Worm (Caenorhabditis elegans) whole organism, young adult: ENCODE measurements around the gene tin-9.1.

Experiments
- B0261.1 ChIP-seq: sonication (generic microtip); optimal IDR thresholded peaks from 2 replicates; lab custom pipeline; 2016; ENCODE audit warnings: mild to moderate bottlenecking, missing genetic modification characterization, moderate library complexity, missing compliant biosample characterization
- C06A6.2 ChIP-seq: fragments of 200-800 bp; sonication (Bioruptor generic); conservative IDR thresholded peaks from 2 replicates; pipeline ENCODE4 v1.3.6; 2022; ENCODE audit warnings: missing genetic modification characterization, missing compliant biosample characterization
- C17E4.6 ChIP-seq: fragments of 200-800 bp; sonication (Bioruptor generic); IDR thresholded peaks from 2 replicates; pipeline ENCODE4 v1.3.6; 2022; ENCODE audit warnings: missing genetic modification reagents, missing genetic modification characterization, missing compliant biosample characterization
- D2030.7 ChIP-seq: fragments of 200-800 bp; sonication (Bioruptor generic); IDR thresholded peaks from 2 replicates; pipeline ENCODE4 v1.3.6; 2022; ENCODE audit warnings: missing genetic modification reagents, missing genetic modification characterization, missing compliant biosample characterization
- F49E8.2 ChIP-seq: sonication (generic microtip); optimal IDR thresholded peaks from 3 replicates; lab custom pipeline; 2017; ENCODE audit warnings: missing genetic modification characterization, mild to moderate bottlenecking, missing compliant biosample characterization, antibody characterized with exemption, moderate library complexity; ENCODE audit not compliant: insufficient read depth
- Y67H2A.10 ChIP-seq: fragments of 200-800 bp; sonication (Bioruptor generic); conservative IDR thresholded peaks from 2 replicates; pipeline ENCODE4 v1.3.6; 2022; ENCODE audit warnings: missing genetic modification reagents, missing genetic modification characterization, missing compliant biosample characterization
- Y79H2A.3 ChIP-seq: fragments of 200-800 bp; sonication (Bioruptor generic); conservative IDR thresholded peaks from 2 replicates; pipeline ENCODE4 v1.3.6; 2022; ENCODE audit warnings: missing genetic modification reagents, missing genetic modification characterization, missing compliant biosample characterization
- Y95B8A.8 ChIP-seq: fragments of 200-800 bp; sonication (Bioruptor generic); IDR thresholded peaks from 2 replicates; pipeline ENCODE4 v1.3.6; 2022; ENCODE audit warnings: missing genetic modification reagents, missing genetic modification characterization, missing compliant biosample characterization
- akir-1 ChIP-seq: fragments of 200-800 bp; sonication (Bioruptor generic); optimal IDR thresholded peaks from 2 replicates; lab custom pipeline; 2018; ENCODE audit warnings: mild to moderate bottlenecking, missing genetic modification characterization, moderate library complexity, missing compliant biosample characterization
- atf-7 ChIP-seq: sonication (generic microtip); optimal IDR thresholded peaks from 2 replicates; lab custom pipeline; 2017; ENCODE audit warnings: mild to moderate bottlenecking, missing genetic modification characterization, missing compliant biosample characterization
- athp-1 ChIP-seq: sonication (generic microtip); optimal IDR thresholded peaks from 2 replicates; lab custom pipeline; 2017; ENCODE audit warnings: mild to moderate bottlenecking, missing genetic modification characterization, missing compliant biosample characterization
- attf-3 ChIP-seq: fragments of 200-800 bp; sonication (Bioruptor generic); conservative IDR thresholded peaks from 2 replicates; pipeline ENCODE4 v1.3.6; 2022; ENCODE audit warnings: missing genetic modification reagents, missing genetic modification characterization, missing compliant biosample characterization
- ceh-27 ChIP-seq: fragments of 200-800 bp; sonication (Bioruptor generic); optimal IDR thresholded peaks from 2 replicates; lab custom pipeline; 2018; ENCODE audit warnings: mild to moderate bottlenecking, missing genetic modification characterization, moderate library complexity, missing compliant biosample characterization
- ceh-91 ChIP-seq: fragments of 200-800 bp; sonication (Bioruptor generic); IDR thresholded peaks from 2 replicates; pipeline ENCODE4 v1.3.6; 2022; ENCODE audit warnings: missing genetic modification reagents, missing genetic modification characterization, missing compliant biosample characterization
- die-1 ChIP-seq: sonication (generic microtip); optimal IDR thresholded peaks from 2 replicates; lab custom pipeline; 2016; ENCODE audit warnings: missing genotype, mild to moderate bottlenecking, missing genetic modification characterization, missing compliant biosample characterization
- efl-1 ChIP-seq: fragments of 150-350 bp; optimal IDR thresholded peaks from 2 replicates; lab custom pipeline; 2014; ENCODE audit warnings: missing biosample characterization, missing genetic modification reagents, missing genetic modification characterization
- egl-18 ChIP-seq: fragments of 200-800 bp; sonication (Bioruptor generic); IDR thresholded peaks from 2 replicates; pipeline ENCODE4 v1.3.6; 2022; ENCODE audit warnings: missing genetic modification reagents, missing genetic modification characterization, missing compliant biosample characterization
- ets-4 ChIP-seq: fragments of 200-800 bp; sonication (Bioruptor generic); optimal IDR thresholded peaks from 2 replicates; lab custom pipeline; 2018; ENCODE audit warnings: mild to moderate bottlenecking, missing genetic modification characterization, missing compliant biosample characterization
- fkh-3 ChIP-seq: sonication (generic microtip); optimal IDR thresholded peaks from 2 replicates; lab custom pipeline; 2016; ENCODE audit warnings: mild to moderate bottlenecking, missing genetic modification characterization, missing compliant biosample characterization
- hlh-12 ChIP-seq: sonication (generic microtip); optimal IDR thresholded peaks from 2 replicates; lab custom pipeline; 2016; ENCODE audit warnings: missing genetic modification characterization, missing compliant biosample characterization
- hmg-1.2 ChIP-seq: fragments of 200-800 bp; sonication (Bioruptor generic); IDR thresholded peaks from 2 replicates; pipeline ENCODE4 v1.3.6; 2022; ENCODE audit warnings: missing genetic modification reagents, missing genetic modification characterization, missing compliant biosample characterization
- hmg-20 ChIP-seq: fragments of 200-800 bp; sonication (Bioruptor generic); IDR thresholded peaks from 2 replicates; pipeline ENCODE4 v1.3.6; 2022; ENCODE audit warnings: missing genetic modification reagents, missing genetic modification characterization, missing compliant biosample characterization
- lag-1 ChIP-seq: fragments of 200-800 bp; sonication (Bioruptor generic); IDR thresholded peaks from 2 replicates; pipeline ENCODE4 v1.3.6; 2022; ENCODE audit warnings: missing genetic modification reagents, missing genetic modification characterization, missing compliant biosample characterization
- let-607 ChIP-seq, 2 experiments: fragments of 200-800 bp in 1 of 2; sonication (Bioruptor generic) in 1 of 2; sonication (generic microtip) in 1 of 2; optimal IDR thresholded peaks; 2 replicates each; lab custom pipeline; 2016 to 2018; ENCODE audit warnings: mild to moderate bottlenecking in 2 of 2, missing compliant biosample characterization in 2 of 2, missing genetic modification characterization in 2 of 2, moderate library complexity in 2 of 2, missing genotype in 1 of 2
- lin-54 ChIP-seq: fragments of 200-800 bp; sonication (Bioruptor generic); optimal IDR thresholded peaks from 2 replicates; lab custom pipeline; 2018; ENCODE audit warnings: mild to moderate bottlenecking, missing genetic modification characterization, missing compliant biosample characterization
- lir-1 ChIP-seq: fragments of 200-800 bp; sonication (Bioruptor generic); conservative IDR thresholded peaks from 2 replicates; pipeline ENCODE4 v1.3.6; 2022; ENCODE audit warnings: missing genetic modification reagents, missing genetic modification characterization, missing compliant biosample characterization
- lsy-27 ChIP-seq: sonication (generic microtip); optimal IDR thresholded peaks from 2 replicates; lab custom pipeline; 2017; ENCODE audit warnings: missing genetic modification characterization, mild to moderate bottlenecking, missing compliant biosample characterization, antibody characterized with exemption, missing genotype, borderline replicate concordance; ENCODE audit not compliant: insufficient read depth
- madf-3 ChIP-seq: fragments of 200-800 bp; sonication (Bioruptor generic); IDR thresholded peaks from 2 replicates; pipeline ENCODE4 v1.3.6; 2022; ENCODE audit warnings: missing genetic modification reagents, missing genetic modification characterization, missing compliant biosample characterization
- madf-6 ChIP-seq: fragments of 200-800 bp; sonication (Bioruptor generic); IDR thresholded peaks from 2 replicates; pipeline ENCODE4 v1.3.6; 2022; ENCODE audit warnings: missing genetic modification reagents, missing genetic modification characterization, missing compliant biosample characterization
- nfya-2 ChIP-seq: fragments of 200-800 bp; sonication (Bioruptor generic); IDR thresholded peaks from 2 replicates; pipeline ENCODE4 v1.3.6; 2022; ENCODE audit warnings: missing genetic modification reagents, missing genetic modification characterization, missing compliant biosample characterization
- nfyb-1 ChIP-seq: fragments of 200-800 bp; sonication (Bioruptor generic); IDR thresholded peaks from 2 replicates; pipeline ENCODE4 v1.3.6; 2022; ENCODE audit warnings: missing genetic modification reagents, missing genetic modification characterization, missing compliant biosample characterization
- nhr-27 ChIP-seq: fragments of 200-800 bp; sonication (Bioruptor generic); optimal IDR thresholded peaks from 2 replicates; lab custom pipeline; 2018; ENCODE audit warnings: mild to moderate bottlenecking, missing genetic modification characterization, moderate library complexity, missing compliant biosample characterization
- nhr-80 ChIP-seq: sonication (generic microtip); optimal IDR thresholded peaks from 2 replicates; lab custom pipeline; 2016; ENCODE audit warnings: missing genetic modification characterization, missing compliant biosample characterization
- rcor-1 ChIP-seq: fragments of 200-800 bp; sonication (Bioruptor generic); IDR thresholded peaks from 2 replicates; pipeline ENCODE4 v1.3.6; 2022; ENCODE audit warnings: missing genetic modification reagents, missing genetic modification characterization, missing compliant biosample characterization
- rec-8 ChIP-seq, 2 experiments: sonication (generic microtip); optimal IDR thresholded peaks; 2 replicates each; lab custom pipeline; 2016; ENCODE audit warnings: mild to moderate bottlenecking in 2 of 2, missing genetic modification characterization in 2 of 2, missing genetic modification reagents in 2 of 2, missing genotype in 2 of 2, missing biosample characterization in 1 of 2, missing compliant biosample characterization in 1 of 2, moderate library complexity in 1 of 2
- repo-1 ChIP-seq: sonication (generic microtip); optimal IDR thresholded peaks from 2 replicates; lab custom pipeline; 2017; ENCODE audit warnings: mild to moderate bottlenecking, missing genetic modification characterization, missing compliant biosample characterization
- rpc-1 ChIP-seq, 2 experiments: fragments of 150-350 bp in 1 of 2; sonication (generic microtip) in 1 of 2; optimal IDR thresholded peaks; 2 replicates each; lab custom pipeline; 2014 to 2018; ENCODE audit warnings: missing biosample characterization in 1 of 2, missing genetic modification characterization in 1 of 2, missing genetic modification reagents in 1 of 2, missing genotype in 1 of 2
- sdz-38 ChIP-seq: sonication (generic microtip); optimal IDR thresholded peaks from 2 replicates; lab custom pipeline; 2016; ENCODE audit warnings: missing genotype, missing genetic modification characterization, missing compliant biosample characterization
- tbp1 ChIP-seq: fragments of 200-800 bp; sonication (Bioruptor generic); optimal IDR thresholded peaks from 2 replicates; lab custom pipeline; 2018; ENCODE audit warnings: mild to moderate bottlenecking, missing genetic modification characterization, missing compliant biosample characterization
- tbx-9 ChIP-seq: sonication (generic microtip); optimal IDR thresholded peaks from 2 replicates; lab custom pipeline; 2016; ENCODE audit warnings: borderline replicate concordance, missing genetic modification characterization, inconsistent platforms, missing compliant biosample characterization
- tlf-1 ChIP-seq: fragments of 200-800 bp; sonication (Bioruptor generic); optimal IDR thresholded peaks from 2 replicates; lab custom pipeline; 2018; ENCODE audit warnings: mild to moderate bottlenecking, missing genetic modification characterization, missing compliant biosample characterization
- zim-3 ChIP-seq: sonication (generic microtip); optimal IDR thresholded peaks from 2 replicates; lab custom pipeline; 2017; ENCODE audit warnings: mild to moderate bottlenecking, missing genetic modification characterization, moderate library complexity, missing compliant biosample characterization
- ztf-18 ChIP-seq: sonication (generic microtip); optimal IDR thresholded peaks from 2 replicates; lab custom pipeline; 2016; ENCODE audit warnings: missing genotype, mild to moderate bottlenecking, missing genetic modification characterization, missing compliant biosample characterization
- ztf-25 ChIP-seq: fragments of 200-800 bp; sonication (Bioruptor generic); IDR thresholded peaks from 2 replicates; pipeline ENCODE4 v1.3.6; 2022; ENCODE audit warnings: missing genetic modification reagents, missing genetic modification characterization, missing compliant biosample characterization
- ztf-26 ChIP-seq: sonication (generic microtip); optimal IDR thresholded peaks from 2 replicates; lab custom pipeline; 2017; ENCODE audit warnings: missing genetic modification characterization, missing compliant biosample characterization

The tin-9.1 gene

ce11 chrIV:7043430-7043829, 972 bp downstream of the tin-9.1 start (continued):
- TF ChIP-seq rec-8 (tag; optimal IDR thresholded peaks at IDR 0.05; lab: Kevin White, UChicago) (peak; percentile 30 to 60), ceh-27 (GFP tag; lab: Kevin White, UChicago) (no peak), lir-1 (no peak), fkh-3 (tag; lab: Kevin White, UChicago) (peak; percentile 20), lin-54 (GFP tag; lab: Kevin White, UChicago) (peak; percentile 74), atf-7 (tag; lab: Kevin White, UChicago) (peak; percentile 39), madf-6 (peak; percentile 90), hmg-1.2 (peak; percentile 39; the same call in 1 of the 2 replicates), Y67H2A.10 (GFP tag; lab: Robert Waterston, UW) (no peak), lag-1 (no peak), efl-1 (GFP tag; lab: Kevin White, UChicago) (peak; percentile 34), Y95B8A.8 (peak; percentile 84), nhr-27 (tag; lab: Kevin White, UChicago) (no peak), Y79H2A.3 (GFP tag; lab: Robert Waterston, UW) (peak; percentile 58; the same call in 1 of the 2 replicates), ztf-18 (tag; lab: Kevin White, UChicago) (peak; percentile 56), nhr-80 (tag; lab: Kevin White, UChicago) (no peak), ztf-25 (GFP tag; lab: Robert Waterston, UW) (0 out of 2 replicates have a peak, but pooled peaks have one; percentile 28)

- no peak for TF ChIP-seq egl-18 (GFP tag; lab: Robert Waterston, UW)
- no peak for TF ChIP-seq ets-4 (GFP tag; lab: Kevin White, UChicago)
- TF ChIP-seq rpc-1 (optimal IDR thresholded peaks at IDR 0.05; lab: Kevin White, UChicago) = peak; percentile 35
- TF ChIP-seq rpc-1 (tag; optimal IDR thresholded peaks at IDR 0.05; lab: Kevin White, UChicago) = no peak
- TF ChIP-seq D2030.7 (GFP tag; lab: Robert Waterston, UW) = peak; percentile 98
- no peak for TF ChIP-seq tbx-9 (tag; lab: Kevin White, UChicago)
- no peak for TF ChIP-seq akir-1 (GFP tag; lab: Kevin White, UChicago)
- TF ChIP-seq athp-1 (tag; lab: Kevin White, UChicago) = peak; percentile 78
- TF ChIP-seq rcor-1 (GFP tag; lab: Robert Waterston, UW) = peak; percentile 73; the same call in 1 of the 2 replicates
- TF ChIP-seq hmg-1.2 = peak; percentile 52
- TF ChIP-seq nfyb-1 = peak; percentile 57; the same call in 1 of the 2 replicates
- TF ChIP-seq hmg-20 (GFP tag; lab: Robert Waterston, UW) = peak; percentile 26; the same call in 1 of the 2 replicates
- no peak for TF ChIP-seq sdz-38 (tag; lab: Kevin White, UChicago)
- 0 out of 2 replicates have a peak, but pooled peaks have one; percentile 32 for TF ChIP-seq attf-3 (GFP tag; lab: Robert Waterston, UW)
- no peak for TF ChIP-seq nfya-2 (GFP tag; lab: Robert Waterston, UW)
- TF ChIP-seq Y67H2A.10 (GFP tag; lab: Robert Waterston, UW) = no peak
- no peak for TF ChIP-seq B0261.1
- peak; percentile 99 for TF ChIP-seq ceh-91 (GFP tag; lab: Robert Waterston, UW)
- TF ChIP-seq C06A6.2 = 0 out of 2 replicates have a peak, but pooled peaks have one; percentile 47
- TF ChIP-seq lir-1 = peak; percentile 75
- no peak for TF ChIP-seq die-1 (tag; lab: Kevin White, UChicago)
- TF ChIP-seq hlh-12 (tag; lab: Kevin White, UChicago) = no peak
- peak; percentile 69 for TF ChIP-seq repo-1
- peak; percentile 68 for TF ChIP-seq C17E4.6 (GFP tag; lab: Robert Waterston, UW)
- TF ChIP-seq tbp1 = peak; percentile 62
- TF ChIP-seq let-607 (tag; optimal IDR thresholded peaks at IDR 0.05; lab: Kevin White, UChicago) = peak; percentile 69 to 79
- TF ChIP-seq lsy-27 (tag; lab: Kevin White, UChicago) = no peak
- TF ChIP-seq F49E8.2 (tag; lab: Kevin White, UChicago) = peak; percentile 57
- TF ChIP-seq ztf-26 = no peak
- peak; percentile 94 for TF ChIP-seq madf-3 (GFP tag; lab: Robert Waterston, UW)
- no peak for TF ChIP-seq zim-3
- peak; percentile 94 for TF ChIP-seq tlf-1 (GFP tag; lab: Kevin White, UChicago)
Measured at ce11 chrIV:7039476-7040261, 4.7 kb downstream of the tin-9.1 start, which contains the start of the genes cogc-2 and klp-18. TSS of gene cogc-2 (minus strand) at chrIV:7039580. TSS of gene klp-18 (plus strand) at chrIV:7040211.
